Worm (Caenorhabditis elegans) whole organism, L1 larva: ENCODE measurements around the gene F44G4.5.

Experiments used
- F16B12.6 ChIP-seq: fragments of 150-350 bp; optimal IDR thresholded peaks from 2 replicates; lab custom pipeline; 2014; ENCODE audit warnings: missing biosample characterization, missing genetic modification characterization
- aha-1 ChIP-seq: fragments of 150-350 bp; optimal IDR thresholded peaks from 2 replicates; lab custom pipeline; 2014; ENCODE audit warnings: missing biosample characterization, missing genetic modification characterization
- alr-1 ChIP-seq: fragments of 200-800 bp; sonication (Bioruptor generic); optimal IDR thresholded peaks from 2 replicates; lab custom pipeline; 2018; ENCODE audit warnings: borderline replicate concordance, mild to moderate bottlenecking, missing genetic modification characterization, missing compliant biosample characterization
- blmp-1 ChIP-seq: fragments of 150-350 bp; optimal IDR thresholded peaks from 2 replicates; lab custom pipeline; 2014; ENCODE audit warnings: missing biosample characterization, missing genetic modification characterization
- ceh-63 ChIP-seq: fragments of 200-800 bp; sonication (Bioruptor generic); optimal IDR thresholded peaks from 2 replicates; lab custom pipeline; 2018; ENCODE audit warnings: mild to moderate bottlenecking, missing genetic modification characterization, missing compliant biosample characterization
- ceh-82 ChIP-seq, 3 experiments: fragments of 150-350 bp in 1 of 3; sonication (generic microtip) in 2 of 3; optimal IDR thresholded peaks; 2 replicates each; lab custom pipeline; 2014 to 2017; ENCODE audit warnings: missing biosample characterization in 3 of 3, missing genetic modification characterization in 3 of 3
- ceh-88 ChIP-seq: fragments of 200-800 bp; sonication (Bioruptor generic); IDR thresholded peaks from 2 replicates; pipeline ENCODE4 v1.3.6; 2022; ENCODE audit warnings: missing genetic modification characterization, missing compliant biosample characterization
- ceh-90 ChIP-seq: sonication (generic microtip); optimal IDR thresholded peaks from 2 replicates; lab custom pipeline; 2016; ENCODE audit warnings: missing genetic modification characterization, missing compliant biosample characterization
- efl-1 ChIP-seq, 4 experiments: fragments of 150-350 bp; optimal IDR thresholded peaks in 3 of 4; peaks in 1 of 4; 1 replicate in 1 of 4; 2 replicates in 3 of 4; lab custom pipeline; 2014; ENCODE audit warnings: missing biosample characterization in 2 of 4, missing genetic modification characterization in 2 of 4, missing genetic modification reagents in 2 of 4
- efl-3 ChIP-seq: fragments of 200-800 bp; sonication (Bioruptor generic); optimal IDR thresholded peaks from 2 replicates; lab custom pipeline; 2018; ENCODE audit warnings: mild to moderate bottlenecking, missing genetic modification characterization, missing compliant biosample characterization
- egl-13 ChIP-seq: sonication (generic microtip); optimal IDR thresholded peaks from 2 replicates; lab custom pipeline; 2016; ENCODE audit warnings: missing genotype, missing genetic modification reagents, missing genetic modification characterization, missing compliant biosample characterization
- egl-27 ChIP-seq, 2 experiments: fragments of 150-350 bp in 1 of 2; sonication (generic microtip); optimal IDR thresholded peaks; 3 replicates each; lab custom pipeline; 2017 to 2018; ENCODE audit warnings: missing biosample characterization in 2 of 2, missing genetic modification characterization in 2 of 2, missing genetic modification reagents in 2 of 2
- ets-5 ChIP-seq: fragments of 200-800 bp; sonication (Bioruptor generic); IDR thresholded peaks from 2 replicates; pipeline ENCODE4 v1.3.6; 2022; ENCODE audit warnings: missing genetic modification characterization, missing compliant biosample characterization
- fkh-4 ChIP-seq: sonication (generic microtip); optimal IDR thresholded peaks from 2 replicates; lab custom pipeline; 2016; ENCODE audit warnings: missing compliant biosample characterization, missing genetic modification characterization, borderline replicate concordance
- fkh-8 ChIP-seq: sonication (generic microtip); optimal IDR thresholded peaks from 2 replicates; lab custom pipeline; 2016; ENCODE audit warnings: mild to moderate bottlenecking, missing genetic modification characterization, missing compliant biosample characterization
- fos-1 ChIP-seq: fragments of 150-350 bp; optimal IDR thresholded peaks from 2 replicates; lab custom pipeline; 2014; ENCODE audit warnings: missing biosample characterization, missing genetic modification characterization
- hpl-2 ChIP-seq: fragments of 150-350 bp; optimal IDR thresholded peaks from 2 replicates; lab custom pipeline; 2014; ENCODE audit warnings: missing biosample characterization, missing genetic modification reagents, missing genetic modification characterization
- lin-13 ChIP-seq: fragments of 150-350 bp; optimal IDR thresholded peaks from 2 replicates; lab custom pipeline; 2014; ENCODE audit warnings: missing biosample characterization, missing genetic modification reagents, missing genetic modification characterization
- lin-15B ChIP-seq: fragments of 150-350 bp; sonication (generic microtip); optimal IDR thresholded peaks from 3 replicates; lab custom pipeline; 2014; ENCODE audit warnings: missing biosample characterization, missing genetic modification characterization
- lin-35 ChIP-seq, 2 experiments: fragments of 150-350 bp; optimal IDR thresholded peaks; 2 replicates each; lab custom pipeline; 2014; ENCODE audit warnings: missing biosample characterization in 2 of 2, missing genetic modification characterization in 2 of 2, missing genetic modification reagents in 2 of 2
- lir-3 ChIP-seq: sonication (generic microtip); optimal IDR thresholded peaks from 2 replicates; lab custom pipeline; 2016; ENCODE audit warnings: mild to moderate bottlenecking, missing genetic modification characterization, moderate library complexity, missing compliant biosample characterization; ENCODE audit not compliant: poor library complexity
- mab-9 ChIP-seq: fragments of 200-800 bp; sonication (Bioruptor generic); IDR thresholded peaks from 2 replicates; pipeline ENCODE4 v1.3.6; 2022; ENCODE audit warnings: missing genetic modification reagents, missing genetic modification characterization, missing compliant biosample characterization
- mdl-1 ChIP-seq, 2 experiments: fragments of 150-350 bp; optimal IDR thresholded peaks; 2 replicates each; lab custom pipeline; 2014 to 2017; ENCODE audit warnings: missing biosample characterization in 2 of 2, missing genetic modification characterization in 2 of 2, inconsistent platforms in 1 of 2
- mef-2 ChIP-seq: fragments of 150-350 bp; optimal IDR thresholded peaks from 2 replicates; lab custom pipeline; 2014; ENCODE audit warnings: missing biosample characterization, missing genetic modification characterization
- mep-1 ChIP-seq: fragments of 150-350 bp; optimal IDR thresholded peaks from 2 replicates; lab custom pipeline; 2014; ENCODE audit warnings: missing biosample characterization, missing genetic modification characterization
- nhr-12 ChIP-seq: sonication (generic microtip); optimal IDR thresholded peaks from 2 replicates; lab custom pipeline; 2017; ENCODE audit warnings: missing biosample characterization, missing genetic modification characterization
- nhr-19 ChIP-seq: fragments of 200-800 bp; sonication (Bioruptor generic); conservative IDR thresholded peaks from 2 replicates; pipeline ENCODE4 v1.3.6; 2022; ENCODE audit warnings: missing genetic modification characterization, missing compliant biosample characterization
- nhr-20 ChIP-seq: sonication (generic microtip); optimal IDR thresholded peaks from 2 replicates; lab custom pipeline; 2016; ENCODE audit warnings: mild to moderate bottlenecking, missing genetic modification characterization, missing compliant biosample characterization
- nhr-28 ChIP-seq: fragments of 150-350 bp; optimal IDR thresholded peaks from 2 replicates; lab custom pipeline; 2014; ENCODE audit warnings: missing biosample characterization, missing genetic modification characterization
- nhr-47 ChIP-seq: sonication (generic microtip); optimal IDR thresholded peaks from 2 replicates; lab custom pipeline; 2016; ENCODE audit warnings: mild to moderate bottlenecking, missing genetic modification characterization, moderate library complexity, missing compliant biosample characterization
- nhr-71 ChIP-seq: sonication (generic microtip); optimal IDR thresholded peaks from 2 replicates; lab custom pipeline; 2016; ENCODE audit warnings: mild to moderate bottlenecking, missing genetic modification characterization, moderate library complexity, missing compliant biosample characterization
- nhr-84 ChIP-seq: sonication (generic microtip); optimal IDR thresholded peaks from 2 replicates; lab custom pipeline; 2017; ENCODE audit warnings: missing biosample characterization, missing genetic modification characterization
- nhr-85 ChIP-seq: sonication (generic microtip); peaks from one replicate; lab custom pipeline; 2016; ENCODE audit warnings: missing genetic modification characterization, inconsistent platforms, missing compliant biosample characterization
- pax-3 ChIP-seq: fragments of 200-800 bp; sonication (Bioruptor generic); optimal IDR thresholded peaks from 2 replicates; lab custom pipeline; 2018; ENCODE audit warnings: mild to moderate bottlenecking, missing genetic modification characterization, moderate library complexity, missing compliant biosample characterization
- skn-1 ChIP-seq: fragments of 150-350 bp; optimal IDR thresholded peaks from 2 replicates; lab custom pipeline; 2014; ENCODE audit warnings: missing biosample characterization, missing genetic modification characterization
- snu-23 ChIP-seq: sonication (generic microtip); optimal IDR thresholded peaks from 2 replicates; lab custom pipeline; 2016; ENCODE audit warnings: missing genetic modification characterization, missing compliant biosample characterization
- sox-4 ChIP-seq: sonication (generic microtip); optimal IDR thresholded peaks from 2 replicates; lab custom pipeline; 2016; ENCODE audit warnings: missing genetic modification characterization, missing compliant biosample characterization
- sptf-1 ChIP-seq: fragments of 150-350 bp; optimal IDR thresholded peaks from 2 replicates; lab custom pipeline; 2014; ENCODE audit warnings: missing biosample characterization, missing genetic modification characterization
- sup-37 ChIP-seq: fragments of 200-800 bp; sonication (Bioruptor generic); optimal IDR thresholded peaks from 2 replicates; lab custom pipeline; 2018; ENCODE audit warnings: mild to moderate bottlenecking, missing genetic modification characterization, missing compliant biosample characterization
- swsn-7 ChIP-seq: sonication (generic microtip); optimal IDR thresholded peaks from 2 replicates; lab custom pipeline; 2016; ENCODE audit warnings: missing genetic modification characterization, missing compliant biosample characterization
- tlp-1 ChIP-seq: fragments of 150-350 bp; optimal IDR thresholded peaks from 2 replicates; lab custom pipeline; 2014; ENCODE audit warnings: missing biosample characterization, missing genetic modification characterization
- unc-30 ChIP-seq: sonication (generic microtip); optimal IDR thresholded peaks from 2 replicates; lab custom pipeline; 2017; ENCODE audit warnings: missing biosample characterization, missing genetic modification characterization
- unc-62 ChIP-seq: fragments of 150-350 bp; optimal IDR thresholded peaks from 2 replicates; lab custom pipeline; 2014; ENCODE audit warnings: missing biosample characterization, missing genetic modification reagents, missing genetic modification characterization
- unc-98 ChIP-seq: fragments of 200-800 bp; sonication (Bioruptor generic); IDR thresholded peaks from 2 replicates; pipeline ENCODE4 v1.3.6; 2022; ENCODE audit warnings: missing genetic modification characterization, missing compliant biosample characterization
- xbp-1 ChIP-seq: sonication (generic microtip); optimal IDR thresholded peaks from 2 replicates; lab custom pipeline; 2016; ENCODE audit warnings: missing genetic modification characterization, missing compliant biosample characterization
- zag-1 ChIP-seq: fragments of 150-350 bp; optimal IDR thresholded peaks from 2 replicates; lab custom pipeline; 2014; ENCODE audit warnings: missing biosample characterization, missing genetic modification characterization
- ztf-4 ChIP-seq: fragments of 150-350 bp; optimal IDR thresholded peaks from 2 replicates; lab custom pipeline; 2014; ENCODE audit warnings: missing biosample characterization, missing genetic modification characterization

The F44G4.5 gene

DNA sequence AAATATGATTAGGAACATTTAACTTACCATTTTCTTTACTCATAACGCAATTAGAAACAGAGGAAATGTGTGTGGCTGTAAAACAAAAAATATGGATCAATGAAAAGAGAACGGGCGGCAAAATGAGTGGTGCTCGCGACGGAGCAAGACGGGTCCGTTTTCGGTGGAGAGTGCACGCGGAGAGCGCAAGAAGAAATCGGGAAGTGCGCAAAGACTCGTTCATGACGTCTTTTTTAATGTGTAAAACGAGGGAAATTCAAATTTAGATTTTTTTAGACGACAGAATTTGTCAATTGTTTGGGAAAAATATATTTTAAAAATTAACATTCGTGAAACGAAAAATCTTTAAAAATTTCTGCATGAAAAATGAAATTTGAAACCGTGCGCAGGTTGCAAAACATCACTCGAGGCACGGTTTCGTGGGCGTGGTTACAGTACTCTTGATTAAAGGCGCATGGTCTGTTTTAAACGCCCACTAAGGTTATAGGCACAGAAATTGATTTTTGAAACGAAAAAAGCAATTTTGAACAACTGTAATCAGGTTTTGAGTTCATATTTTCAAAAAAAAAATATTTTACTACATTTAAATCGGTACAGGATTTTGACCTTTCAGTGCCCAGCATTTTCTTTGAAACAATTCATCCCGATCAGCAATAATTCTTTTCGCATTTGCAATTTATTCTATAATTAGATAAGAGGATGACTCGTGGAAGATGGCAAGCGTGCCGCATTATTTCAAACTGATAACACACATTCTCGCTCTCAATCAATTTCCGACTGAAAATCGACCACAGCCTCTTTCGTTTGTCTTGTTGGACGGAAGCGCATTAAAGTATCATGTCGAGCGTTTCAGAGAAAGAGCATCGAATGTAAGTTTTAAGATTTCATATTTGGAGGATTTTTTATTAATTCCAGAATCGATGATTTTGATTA, 30.7 kb downstream of the F44G4.5 start, which contains the start of the genes szy-20 and C18E9.5 (continued):
- TF ChIP-seq sup-37 (GFP tag; lab: Kevin White, UChicago) = peak; percentile 62
- peak; percentile 72 for TF ChIP-seq lin-15B (tag; lab: Kevin White, UChicago)
- TF ChIP-seq ceh-63 = no peak
- no peak for TF ChIP-seq nhr-28
- TF ChIP-seq sox-4 (tag; lab: Kevin White, UChicago) = peak; percentile 22
- TF ChIP-seq F16B12.6 (tag; lab: Kevin White, UChicago) = peak; percentile 70
- no peak for TF ChIP-seq unc-62
- peak; percentile 60 for TF ChIP-seq fkh-4 (tag; lab: Kevin White, UChicago)
- no peak for TF ChIP-seq nhr-12 (tag; lab: Kevin White, UChicago)
- peak in 1 of 2 experiments; percentile 65 for TF ChIP-seq mdl-1 (tag; optimal IDR thresholded peaks at IDR 0.05; lab: Kevin White, UChicago)
- TF ChIP-seq nhr-47 (tag; lab: Kevin White, UChicago) = peak; percentile 93
- TF ChIP-seq snu-23 (GFP tag; lab: Kevin White, UChicago) = peak; percentile 89
- peak; percentile 36 for TF ChIP-seq lir-3 (tag; lab: Kevin White, UChicago)
- TF ChIP-seq efl-3 = no peak
- no peak for TF ChIP-seq aha-1 (tag; lab: Kevin White, UChicago)
- TF ChIP-seq ztf-4 (tag; lab: Kevin White, UChicago) = peak; percentile 14
- TF ChIP-seq zag-1 = peak; percentile 21
- TF ChIP-seq hpl-2 (GFP tag; lab: Kevin White, UChicago) = peak; percentile 20
- TF ChIP-seq lin-35 (GFP tag; optimal IDR thresholded peaks at IDR 0.05; lab: Kevin White, UChicago) = peak; percentile 98
- TF ChIP-seq mab-9 (GFP tag; lab: Robert Waterston, UW) = peak; percentile 62; the same call in 1 of the 2 replicates
- peak; percentile 84 for TF ChIP-seq xbp-1 (tag; lab: Kevin White, UChicago)
- TF ChIP-seq mep-1 = peak; percentile 90
- TF ChIP-seq nhr-84 (tag; lab: Kevin White, UChicago) = no peak
- peak; percentile 93 for TF ChIP-seq nhr-71
- TF ChIP-seq fos-1 = peak; percentile 74
- TF ChIP-seq blmp-1 = peak; percentile 23
- peak; percentile 80 for TF ChIP-seq fkh-8
- TF ChIP-seq alr-1 (tag; lab: Kevin White, UChicago) = no peak
- peak; percentile 98 to 99 for TF ChIP-seq efl-1 (optimal IDR thresholded peaks at IDR 0.05; lab: Kevin White, UChicago)
- peak; percentile 97 to 100 for TF ChIP-seq efl-1 (GFP tag; optimal IDR thresholded peaks at IDR 0.05 in 1 of 2; lab: Kevin White, UChicago)
- peak; percentile 76 to 92 (median 80) for TF ChIP-seq ceh-82 (tag; optimal IDR thresholded peaks at IDR 0.05; lab: Kevin White, UChicago)
- TF ChIP-seq mef-2 (tag; lab: Kevin White, UChicago) = no peak
- TF ChIP-seq ets-5 = no peak
- peak; percentile 88 for TF ChIP-seq nhr-19 (GFP tag; lab: Robert Waterston, UW)
- TF ChIP-seq pax-3 (tag; lab: Kevin White, UChicago) = peak; percentile 66
- TF ChIP-seq swsn-7 (tag; lab: Kevin White, UChicago) = peak; percentile 90
- no peak for TF ChIP-seq sptf-1 (tag; lab: Kevin White, UChicago)
- TF ChIP-seq nhr-20 = peak; percentile 87
- peak; percentile 47 for TF ChIP-seq skn-1 (tag; lab: Kevin White, UChicago)
- no peak for TF ChIP-seq tlp-1 (tag; lab: Kevin White, UChicago)
- no peak for TF ChIP-seq unc-98 (GFP tag; lab: Robert Waterston, UW)
- no peak for TF ChIP-seq unc-30 (tag; lab: Kevin White, UChicago)
- peak; percentile 77 for TF ChIP-seq ceh-88 (GFP tag; lab: Robert Waterston, UW)
- peak; percentile 71 for TF ChIP-seq egl-13 (tag; lab: Kevin White, UChicago)
- TF ChIP-seq lin-13 (GFP tag; lab: Kevin White, UChicago) = peak; percentile 82
- no peak for TF ChIP-seq egl-27 (tag; optimal IDR thresholded peaks at IDR 0.05; lab: Kevin White, UChicago)
- peak; percentile 38 for TF ChIP-seq ceh-90 (tag; lab: Kevin White, UChicago)
- TF ChIP-seq nhr-85 (tag; lab: Kevin White, UChicago) = peak; percentile 88
